Worm (Caenorhabditis elegans) whole organism, L2 larva: ENCODE results near the gene cest-6.

Experiments used
- C34F6.9 ChIP-seq: fragments of 150-350 bp; optimal IDR thresholded peaks from 2 replicates; lab custom pipeline; 2014; ENCODE audit warnings: missing biosample characterization, missing genetic modification characterization
- F13H6.1 ChIP-seq: sonication (generic microtip); optimal IDR thresholded peaks from 2 replicates; lab custom pipeline; 2016; ENCODE audit warnings: missing genetic modification characterization, missing compliant biosample characterization
- R02D3.7 ChIP-seq: fragments of 150-350 bp; optimal IDR thresholded peaks from 2 replicates; lab custom pipeline; 2014; ENCODE audit warnings: missing biosample characterization, missing genetic modification characterization
- ZK546.5 ChIP-seq: sonication (generic microtip); optimal IDR thresholded peaks from 2 replicates; lab custom pipeline; 2017; ENCODE audit warnings: missing biosample characterization, missing genetic modification characterization
- alr-1 ChIP-seq: fragments of 150-350 bp; optimal IDR thresholded peaks from 2 replicates; lab custom pipeline; 2014; ENCODE audit warnings: missing biosample characterization, missing genetic modification characterization
- aly-2 ChIP-seq: fragments of 150-350 bp; optimal IDR thresholded peaks from 2 replicates; lab custom pipeline; 2014; ENCODE audit warnings: missing biosample characterization, missing genetic modification characterization
- ama-1 ChIP-seq: fragments of 150-350 bp; optimal IDR thresholded peaks from 2 replicates; lab custom pipeline; 2018; ENCODE audit warnings: inconsistent platforms
- blmp-1 ChIP-seq: sonication (generic microtip); optimal IDR thresholded peaks from 2 replicates; lab custom pipeline; 2017; ENCODE audit warnings: missing genetic modification characterization, mild to moderate bottlenecking, missing compliant biosample characterization, antibody characterized with exemption, moderate library complexity; ENCODE audit not compliant: insufficient read depth
- ceh-16 ChIP-seq: fragments of 150-350 bp; optimal IDR thresholded peaks from 2 replicates; lab custom pipeline; 2014; ENCODE audit warnings: missing biosample characterization, missing genetic modification characterization
- crh-2 ChIP-seq: sonication (generic microtip); optimal IDR thresholded peaks from 2 replicates; lab custom pipeline; 2017; ENCODE audit warnings: missing biosample characterization, missing genetic modification characterization
- elt-1 ChIP-seq: fragments of 150-350 bp; optimal IDR thresholded peaks from 2 replicates; lab custom pipeline; 2014; ENCODE audit warnings: missing biosample characterization, missing genetic modification characterization
- elt-3 ChIP-seq: sonication (generic microtip); optimal IDR thresholded peaks from 2 replicates; lab custom pipeline; 2017; ENCODE audit warnings: missing biosample characterization, missing genetic modification characterization
- fos-1 ChIP-seq: fragments of 150-350 bp; optimal IDR thresholded peaks from 2 replicates; lab custom pipeline; 2014; ENCODE audit warnings: missing biosample characterization, missing genetic modification characterization
- lin-11 ChIP-seq: fragments of 150-350 bp; sonication (generic microtip); optimal IDR thresholded peaks from 2 replicates; lab custom pipeline; 2014; ENCODE audit warnings: missing biosample characterization, missing genetic modification characterization, inconsistent platforms, mixed read lengths
- lin-13 ChIP-seq: fragments of 150-350 bp; optimal IDR thresholded peaks from 2 replicates; lab custom pipeline; 2014; ENCODE audit warnings: missing biosample characterization, missing genetic modification reagents, missing genetic modification characterization
- lin-39 ChIP-seq: fragments of 150-350 bp; optimal IDR thresholded peaks from 2 replicates; lab custom pipeline; 2014; ENCODE audit warnings: missing biosample characterization, missing genetic modification reagents, missing genetic modification characterization
- lsy-2 ChIP-seq, 2 experiments: fragments of 150-350 bp in 1 of 2; sonication (generic microtip) in 1 of 2; optimal IDR thresholded peaks; 2 replicates each; lab custom pipeline; 2014 to 2017; ENCODE audit warnings: missing biosample characterization in 2 of 2, missing genetic modification characterization in 2 of 2
- mab-5 ChIP-seq: fragments of 150-350 bp; optimal IDR thresholded peaks from 2 replicates; lab custom pipeline; 2014; ENCODE audit warnings: missing biosample characterization, missing genetic modification characterization
- mbf-1 ChIP-seq: sonication (generic microtip); optimal IDR thresholded peaks from 2 replicates; lab custom pipeline; 2017; ENCODE audit warnings: missing biosample characterization, missing genetic modification characterization
- nhr-10 ChIP-seq: sonication (generic microtip); optimal IDR thresholded peaks from 2 replicates; lab custom pipeline; 2017; ENCODE audit warnings: missing biosample characterization, missing genetic modification characterization
- nhr-11 ChIP-seq: fragments of 150-350 bp; optimal IDR thresholded peaks from 2 replicates; lab custom pipeline; 2014; ENCODE audit warnings: missing biosample characterization, missing genetic modification characterization
- nhr-12 ChIP-seq: fragments of 150-350 bp; optimal IDR thresholded peaks from 2 replicates; lab custom pipeline; 2014; ENCODE audit warnings: missing biosample characterization, missing genetic modification characterization
- nhr-23 ChIP-seq: fragments of 150-350 bp; optimal IDR thresholded peaks from 2 replicates; lab custom pipeline; 2014; ENCODE audit warnings: missing biosample characterization, missing genetic modification reagents, missing genetic modification characterization
- nhr-237 ChIP-seq: fragments of 150-350 bp; optimal IDR thresholded peaks from 2 replicates; lab custom pipeline; 2014; ENCODE audit warnings: missing biosample characterization, missing genetic modification characterization
- nhr-25 ChIP-seq: fragments of 150-350 bp; sonication (generic microtip); optimal IDR thresholded peaks from 3 replicates; lab custom pipeline; 2014; ENCODE audit warnings: missing biosample characterization, missing genetic modification characterization
- nhr-6 ChIP-seq: fragments of 150-350 bp; optimal IDR thresholded peaks from 2 replicates; lab custom pipeline; 2014; ENCODE audit warnings: missing biosample characterization, missing genetic modification characterization
- nhr-77 ChIP-seq: fragments of 150-350 bp; optimal IDR thresholded peaks from 2 replicates; lab custom pipeline; 2014; ENCODE audit warnings: missing biosample characterization, missing genetic modification characterization
- peb-1 ChIP-seq: fragments of 150-350 bp; optimal IDR thresholded peaks from 2 replicates; lab custom pipeline; 2014; ENCODE audit warnings: missing biosample characterization, missing genetic modification characterization
- skn-1 ChIP-seq: sonication (generic microtip); optimal IDR thresholded peaks from 2 replicates; lab custom pipeline; 2017; ENCODE audit warnings: missing biosample characterization, missing genetic modification characterization
- sma-3 ChIP-seq: sonication (generic microtip); optimal IDR thresholded peaks from 2 replicates; lab custom pipeline; 2016; ENCODE audit warnings: missing genetic modification reagents, missing genetic modification characterization, missing compliant biosample characterization
- snpc-4 ChIP-seq: fragments of 150-350 bp; optimal IDR thresholded peaks from 2 replicates; lab custom pipeline; 2014; ENCODE audit warnings: missing biosample characterization, missing genetic modification characterization
- unc-39 ChIP-seq: fragments of 150-350 bp; optimal IDR thresholded peaks from 2 replicates; lab custom pipeline; 2014; ENCODE audit warnings: missing biosample characterization, missing genetic modification characterization
- unc-55 ChIP-seq: fragments of 150-350 bp; sonication (generic microtip); optimal IDR thresholded peaks from 3 replicates; lab custom pipeline; 2014; ENCODE audit warnings: missing biosample characterization, missing genetic modification reagents, missing genetic modification characterization
- unc-62 ChIP-seq: fragments of 150-350 bp; optimal IDR thresholded peaks from 2 replicates; lab custom pipeline; 2014; ENCODE audit warnings: missing biosample characterization, missing genetic modification reagents, missing genetic modification characterization
- zag-1 ChIP-seq: fragments of 150-350 bp; optimal IDR thresholded peaks from 2 replicates; lab custom pipeline; 2014; ENCODE audit warnings: missing biosample characterization, missing genetic modification characterization
- ztf-11 ChIP-seq: sonication (generic microtip); optimal IDR thresholded peaks from 2 replicates; lab custom pipeline; 2017; ENCODE audit warnings: missing biosample characterization, missing genetic modification characterization
- ztf-4 ChIP-seq: fragments of 150-350 bp; optimal IDR thresholded peaks from 2 replicates; lab custom pipeline; 2014; ENCODE audit warnings: missing biosample characterization, missing genetic modification characterization

Gene cest-6

DNA sequence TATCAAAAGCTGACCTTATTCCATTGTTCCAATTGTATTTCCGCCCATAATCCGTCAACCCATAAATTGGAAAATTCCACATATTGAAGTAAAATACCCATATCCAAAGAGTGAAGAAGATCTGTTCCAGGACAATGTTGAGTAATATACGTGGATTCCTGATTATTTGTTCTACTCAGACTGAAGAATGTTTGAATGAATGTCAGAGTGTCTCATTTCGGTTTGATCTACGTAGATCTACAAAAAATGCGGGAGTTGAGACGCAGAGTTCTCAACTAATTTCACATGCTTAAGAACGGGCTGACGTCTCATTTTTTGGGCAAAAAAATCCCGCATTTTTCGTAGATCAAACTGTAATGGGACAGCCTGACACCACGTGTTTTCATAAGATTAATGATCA is 44.1 kb upstream of the cest-6 start, which contains the start of gene nhr-249:
Gene nhr-249, minus strand, starts transcription at position 101 of the 400 bp plus-strand sequence.
- TF ChIP-seq ceh-16 (tag; lab: Kevin White, UChicago) (no peak), lin-11 (tag; lab: Kevin White, UChicago) (no peak), lin-39 (tag; lab: Kevin White, UChicago) (no peak), aly-2 (tag; lab: Kevin White, UChicago) (no peak), unc-39 (tag; lab: Kevin White, UChicago) (no peak), crh-2 (tag; lab: Kevin White, UChicago) (no peak), nhr-23 (tag; lab: Kevin White, UChicago) (no peak), elt-1 (tag; lab: Kevin White, UChicago) (no peak), nhr-10 (tag; lab: Kevin White, UChicago) (no peak), zag-1 (tag; lab: Kevin White, UChicago) (no peak), skn-1 (no peak), nhr-77 (tag; lab: Kevin White, UChicago) (no peak), nhr-237 (tag; lab: Kevin White, UChicago) (no peak), lin-13 (GFP tag; lab: Kevin White, UChicago) (no peak), ZK546.5 (tag; lab: Kevin White, UChicago) (no peak), fos-1 (no peak), ztf-11 (tag; lab: Kevin White, UChicago) (no peak), elt-3 (tag; lab: Kevin White, UChicago) (no peak)

DNA sequence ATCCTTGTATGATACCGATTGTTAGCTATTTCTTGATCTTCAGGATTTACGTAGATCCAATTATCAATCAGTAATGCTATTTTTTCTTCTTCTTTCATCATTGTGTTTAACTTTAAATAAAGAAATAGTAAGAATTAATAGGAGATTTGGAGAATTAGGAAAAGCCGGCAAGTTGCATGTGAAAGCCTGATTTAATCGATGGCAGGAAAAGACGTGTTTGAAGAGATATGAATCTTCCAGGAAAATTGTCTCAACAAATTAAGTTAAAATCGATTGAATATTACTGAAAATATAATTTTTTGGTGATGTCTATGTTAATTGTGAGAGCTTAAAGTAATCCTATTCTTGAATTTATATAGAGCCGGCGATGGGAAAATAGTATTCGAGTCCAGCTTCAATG is 42.9 kb upstream of the cest-6 start, which contains the start of gene ZK381.62:
Gene ZK381.62, minus strand, starts transcription at position 101 of the 400 bp plus-strand sequence.
- no peak for TF ChIP-seq alr-1 (tag; lab: Kevin White, UChicago)
- TF ChIP-seq sma-3, result no peak
- TF ChIP-seq snpc-4, result no peak
- TF ChIP-seq ZK546.5 (tag; lab: Kevin White, UChicago), result no peak
- TF ChIP-seq unc-62 (GFP tag; lab: Kevin White, UChicago), result no peak
- no peak for TF ChIP-seq mab-5 (tag; lab: Kevin White, UChicago)
- TF ChIP-seq peb-1 (tag; lab: Kevin White, UChicago), result no peak
- TF ChIP-seq nhr-6 (tag; lab: Kevin White, UChicago), result no peak

DNA sequence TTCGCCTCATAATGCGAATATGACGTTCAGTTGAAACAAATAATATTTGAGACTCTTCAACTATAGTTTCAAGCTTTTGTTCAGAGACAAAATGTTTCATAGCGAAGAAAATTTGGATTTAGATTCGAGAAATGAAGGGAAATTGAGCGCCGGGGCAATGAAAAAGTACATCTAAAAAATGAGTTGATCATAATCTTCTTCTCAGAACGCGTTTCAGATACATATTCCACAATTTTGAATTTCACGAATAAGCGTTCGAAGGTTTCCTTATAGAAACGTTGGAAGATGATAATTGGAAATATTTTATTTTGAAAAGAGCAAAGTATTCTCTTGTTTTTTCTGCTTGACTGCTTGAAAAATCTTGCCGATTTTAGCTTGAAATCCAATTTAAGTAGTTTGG is 42.0 kb upstream of the cest-6 start, which contains the start of gene ZK381.8:
Gene ZK381.8, minus strand, starts transcription at position 101 of the 400 bp plus-strand sequence.
- TF ChIP-seq elt-1 (tag; lab: Kevin White, UChicago), result no peak
- TF ChIP-seq crh-2 (tag; lab: Kevin White, UChicago), result no peak
- TF ChIP-seq skn-1, result no peak
- TF ChIP-seq unc-55 (GFP tag; lab: Kevin White, UChicago), result no peak
- no peak for TF ChIP-seq lin-11 (tag; lab: Kevin White, UChicago)
- TF ChIP-seq ceh-16 (tag; lab: Kevin White, UChicago), result no peak
- no peak for TF ChIP-seq mbf-1 (tag; lab: Kevin White, UChicago)
- TF ChIP-seq peb-1 (tag; lab: Kevin White, UChicago), result no peak
- no peak for TF ChIP-seq alr-1 (tag; lab: Kevin White, UChicago)
- TF ChIP-seq blmp-1 (tag; lab: Kevin White, UChicago), result no peak
- TF ChIP-seq ZK546.5 (tag; lab: Kevin White, UChicago), result no peak
- TF ChIP-seq lin-39 (tag; lab: Kevin White, UChicago), result no peak
- no peak for TF ChIP-seq R02D3.7
- no peak for TF ChIP-seq snpc-4
- TF ChIP-seq nhr-6 (tag; lab: Kevin White, UChicago), result no peak
- TF ChIP-seq lsy-2 (tag; optimal IDR thresholded peaks at IDR 0.05; lab: Kevin White, UChicago), result no peak
- no peak for TF ChIP-seq nhr-25 (tag; lab: Kevin White, UChicago)

DNA sequence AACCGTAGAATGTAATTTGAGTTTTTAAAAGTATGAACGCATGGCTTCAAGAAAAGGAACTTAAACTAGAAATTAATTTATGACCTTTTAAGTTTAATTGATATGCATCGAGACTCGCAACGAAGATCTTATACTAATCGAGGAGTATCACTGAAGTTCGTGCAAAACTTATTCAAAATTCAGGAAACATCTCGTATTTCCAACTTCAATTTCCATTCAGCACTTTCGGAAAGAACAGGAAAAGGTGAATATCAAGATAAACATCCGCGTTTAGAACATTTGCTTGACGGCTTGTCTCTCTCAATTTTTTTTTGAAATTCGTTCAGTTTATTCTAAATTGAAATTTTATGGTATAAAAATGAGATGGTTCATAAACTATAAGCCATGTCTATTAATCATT is 36.9 kb upstream of the cest-6 start, which contains the start of gene ZK381.2:
Gene ZK381.2, plus strand, starts transcription at position 301 of the 400 bp plus-strand sequence.
- TF ChIP-seq ama-1 (lab: Kevin White, UChicago), result no peak
- no peak for TF ChIP-seq ztf-4 (tag; lab: Kevin White, UChicago)
- no peak for TF ChIP-seq F13H6.1 (tag; lab: Kevin White, UChicago)
- TF ChIP-seq blmp-1 (tag; lab: Kevin White, UChicago), result no peak
- no peak for TF ChIP-seq nhr-11
- TF ChIP-seq nhr-10 (tag; lab: Kevin White, UChicago), result no peak
- no peak for TF ChIP-seq unc-62 (GFP tag; lab: Kevin White, UChicago)
- TF ChIP-seq nhr-25 (tag; lab: Kevin White, UChicago), result no peak
- no peak for TF ChIP-seq C34F6.9 (tag; lab: Kevin White, UChicago)
- no peak for TF ChIP-seq nhr-23 (tag; lab: Kevin White, UChicago)
- TF ChIP-seq mbf-1 (tag; lab: Kevin White, UChicago), result no peak
- no peak for TF ChIP-seq crh-2 (tag; lab: Kevin White, UChicago)
- no peak for TF ChIP-seq nhr-12 (tag; lab: Kevin White, UChicago)
- no peak for TF ChIP-seq lin-39 (tag; lab: Kevin White, UChicago)
- TF ChIP-seq peb-1 (tag; lab: Kevin White, UChicago), result no peak
- no peak for TF ChIP-seq nhr-77 (tag; lab: Kevin White, UChicago)
- TF ChIP-seq ceh-16 (tag; lab: Kevin White, UChicago), result no peak
